Fruit fly (Drosophila melanogaster): ENCODE measurements around the gene CG13937.

CG13937 gene

dm6 chr3L:1861794-1862447 is 20.9 kb downstream of the CG13937 start, which contains the start of gene Rap1 (continued):
- peak; percentile 29 for TF ChIP-seq CG9609 (GFP tag; optimal IDR thresholded peaks at IDR 0.05)
- TF ChIP-seq CG3995 (GFP tag; optimal IDR thresholded peaks at IDR 0.05): no peak
- no peak for TF ChIP-seq Trl (optimal IDR thresholded peaks at IDR 0.05)
- TF ChIP-seq Trl (GFP tag; optimal IDR thresholded peaks at IDR 0.05): peak; percentile 58
- peak; percentile 26 for TF ChIP-seq psq (GFP tag; optimal IDR thresholded peaks at IDR 0.05)
- TF ChIP-seq ems (GFP tag; optimal IDR thresholded peaks at IDR 0.05): peak; percentile 56
- TF ChIP-seq Sox100B (GFP tag; optimal IDR thresholded peaks at IDR 0.05): no peak
- TF ChIP-seq al (GFP tag; IDR thresholded peaks at IDR 0.05): peak; percentile 67
- peak; percentile 27 for TF ChIP-seq stwl (tag; optimal IDR thresholded peaks at IDR 0.05)
- TF ChIP-seq CG30431 (GFP tag; optimal IDR thresholded peaks at IDR 0.05): no peak
- TF ChIP-seq BEAF-32 (GFP tag; optimal IDR thresholded peaks at IDR 0.05): peak; percentile 91
- peak; percentile 65 for TF ChIP-seq lab (GFP tag; optimal IDR thresholded peaks at IDR 0.05)

DNA sequence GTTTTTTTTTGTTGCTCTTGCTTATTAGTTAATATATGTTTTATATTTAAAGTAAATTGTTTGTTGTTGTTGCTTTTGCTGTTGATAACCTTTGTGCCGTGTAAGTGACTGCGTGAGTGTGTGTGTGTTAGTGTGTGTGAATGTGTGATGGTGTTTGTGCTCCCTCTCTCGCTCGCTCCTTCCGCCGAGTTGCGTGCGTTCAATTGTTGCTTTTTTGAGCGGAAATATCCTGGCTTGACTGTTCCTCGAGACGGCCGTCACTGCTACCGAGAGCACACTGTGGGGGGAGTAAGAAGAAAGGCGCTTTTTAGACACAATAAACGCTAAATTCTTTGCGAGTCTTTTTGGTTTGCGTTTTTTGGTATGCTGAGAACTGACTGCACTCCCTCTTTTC is 21.4 kb downstream of the CG13937 start:
- 0 out of 4 replicates have a peak, but pooled peaks have one; percentile 19 for TF ChIP-seq chinmo (GFP tag; IDR thresholded peaks at IDR 0.05; ENCODE audit: partially characterized antibody)
- no peak for TF ChIP-seq Bteb2 (GFP tag; optimal IDR thresholded peaks at IDR 0.05)
- TF ChIP-seq sd (tag; optimal IDR thresholded peaks at IDR 0.05): peak; percentile 26
- TF ChIP-seq Ets65A (GFP tag): peak; percentile 42
- no peak for TF ChIP-seq CG10543 (GFP tag; optimal IDR thresholded peaks at IDR 0.05)
- TF ChIP-seq Sox102F (GFP tag; optimal IDR thresholded peaks at IDR 0.05): no peak
- peak; percentile 61 for TF ChIP-seq nom (GFP tag; optimal IDR thresholded peaks at IDR 0.05)
- TF ChIP-seq bsh (GFP tag; optimal IDR thresholded peaks at IDR 0.05): peak in 1 of 2 experiments; percentile 11
- TF ChIP-seq vfl (GFP tag; optimal IDR thresholded peaks at IDR 0.05): no peak
- peak; percentile 72 for TF ChIP-seq scrt (GFP tag; optimal IDR thresholded peaks at IDR 0.05)
- peak in 1 of 2 experiments; percentile 17 for TF ChIP-seq Dfd (GFP tag; optimal IDR thresholded peaks at IDR 0.05)
- TF ChIP-seq CG8478 (optimal IDR thresholded peaks at IDR 0.05): peak; percentile 85
- no peak for TF ChIP-seq ranshi (GFP tag; IDR thresholded peaks at IDR 0.05)
- TF ChIP-seq mld (GFP tag; IDR thresholded peaks at IDR 0.05; ENCODE audit: partially characterized antibody): no peak
- TF ChIP-seq CG4360 (GFP tag; IDR thresholded peaks at IDR 0.05): peak; percentile 84
- TF ChIP-seq cg (GFP tag; optimal IDR thresholded peaks at IDR 0.05): peak; percentile 96
- TF ChIP-seq Poxn (GFP tag; IDR thresholded peaks at IDR 0.05): no peak
- TF ChIP-seq MTF-1 (GFP tag; optimal IDR thresholded peaks at IDR 0.05; ENCODE audit: borderline replicate concordance): no peak
- peak; percentile 68 to 88 for TF ChIP-seq Trl (optimal IDR thresholded peaks at IDR 0.05)
- TF ChIP-seq Trl (GFP tag; optimal IDR thresholded peaks at IDR 0.05): no peak
- no peak for TF ChIP-seq CG6683 (GFP tag; optimal IDR thresholded peaks at IDR 0.05)
- peak in 1 of 2 experiments; percentile 78 for TF ChIP-seq Hr78 (GFP tag; optimal IDR thresholded peaks at IDR 0.05)

dm6 chr3L:1860749-1861148 is 22.1 kb downstream of the CG13937 start:
- TF ChIP-seq CG8478 (optimal IDR thresholded peaks at IDR 0.05): peak; percentile 65
- no peak for TF ChIP-seq CG31365 (tag; optimal IDR thresholded peaks at IDR 0.05)
- TF ChIP-seq ci (GFP tag; IDR thresholded peaks at IDR 0.05): 0 out of 3 replicates have a peak, but pooled peaks have one; percentile 27
- TF ChIP-seq Med (GFP tag): peak; percentile 64

DNA sequence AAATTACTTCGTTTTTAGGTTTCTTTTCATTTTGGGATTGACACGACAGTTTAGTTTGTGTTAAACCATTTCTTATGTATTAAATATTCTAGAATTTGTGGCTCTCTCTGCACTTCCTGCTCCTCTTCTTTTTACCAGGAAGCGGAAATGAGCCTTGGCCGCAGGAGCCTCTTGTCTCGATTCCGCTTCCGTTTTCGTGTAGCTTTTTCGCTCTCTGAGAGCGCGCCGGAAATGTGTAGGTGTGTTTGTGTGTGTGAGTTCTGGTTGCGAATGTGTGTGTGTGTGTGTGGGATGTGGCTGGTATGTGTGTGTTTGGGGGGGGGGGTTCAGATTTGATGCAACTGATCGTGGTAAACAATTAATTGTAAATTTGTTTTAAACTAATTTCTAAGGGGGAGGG is 23.3 kb downstream of the CG13937 start:
- TF ChIP-seq Ets97D (GFP tag; optimal IDR thresholded peaks at IDR 0.05) (peak; percentile 92), Chrac-16 (GFP tag; optimal IDR thresholded peaks at IDR 0.05) (no peak), ci (GFP tag; IDR thresholded peaks at IDR 0.05) (peak; percentile 17; the same call in 1 of the 3 replicates), ATbp (GFP tag; optimal IDR thresholded peaks at IDR 0.05) (no peak), ac (GFP tag; optimal IDR thresholded peaks at IDR 0.05) (no peak), mld (GFP tag; IDR thresholded peaks at IDR 0.05; ENCODE audit: partially characterized antibody) (no peak), Med (GFP tag) (peak; percentile 80), CG15514 (GFP tag; optimal IDR thresholded peaks at IDR 0.05) (peak; percentile 30), CG10147 (GFP tag; optimal IDR thresholded peaks at IDR 0.05) (no peak), CG7987 (GFP tag; optimal IDR thresholded peaks at IDR 0.05) (peak; percentile 45), gsb (GFP tag; IDR thresholded peaks at IDR 0.05) (no peak), H2.0 (GFP tag; IDR thresholded peaks at IDR 0.05) (no peak), Trl (optimal IDR thresholded peaks at IDR 0.05) (peak; percentile 24 to 46), Trl (GFP tag; optimal IDR thresholded peaks at IDR 0.05) (no peak), Ssrp (tag; optimal IDR thresholded peaks at IDR 0.05) (no peak)

All from whole organism, embryonic.